Worm (Caenorhabditis elegans) whole organism, late embryonic: ENCODE measurements around the gene C31H2.3.

Source experiments
- ceh-19 ChIP-seq: fragments of 200-800 bp; sonication (Bioruptor generic); optimal IDR thresholded peaks from 2 replicates; lab custom pipeline; 2018; ENCODE audit warnings: mild to moderate bottlenecking, missing genetic modification characterization, missing compliant biosample characterization
- pha-4 ChIP-seq: fragments of 150-350 bp; optimal IDR thresholded peaks from 2 replicates; lab custom pipeline; 2018; ENCODE audit warnings: missing biosample characterization, missing genetic modification reagents, missing genetic modification characterization

DNA sequence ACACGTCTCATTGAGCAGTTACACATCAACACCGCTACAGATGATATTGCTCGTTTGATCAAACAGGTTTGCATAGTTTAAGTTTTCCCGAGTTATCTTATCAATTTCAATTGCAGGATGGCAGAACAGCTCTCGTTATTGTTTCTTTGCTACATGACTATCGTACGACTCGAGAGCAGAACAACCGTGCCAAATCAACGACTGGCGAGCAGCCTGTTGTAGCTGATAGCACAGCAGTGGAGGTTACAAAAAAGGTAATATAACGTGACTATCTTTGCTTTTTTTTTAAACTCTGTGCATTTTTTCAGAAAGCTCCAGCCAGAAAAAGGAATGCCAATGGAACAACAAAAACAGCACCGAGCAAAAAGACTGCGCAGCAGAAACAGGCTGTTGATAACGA, 48.2 kb upstream of the C31H2.3 start:
- TF ChIP-seq pha-4 = no peak
- no peak for TF ChIP-seq ceh-19 (GFP tag; lab: Kevin White, UChicago)
